Worm (Caenorhabditis elegans) whole organism, L4/young adult: ENCODE data around the gene pitr-4.

Experiments
- W03F9.2 ChIP-seq: fragments of 150-350 bp; optimal IDR thresholded peaks from 2 replicates; lab custom pipeline; 2014; ENCODE audit warnings: missing biosample characterization, missing genetic modification characterization
- dao-5 ChIP-seq: sonication (generic microtip); optimal IDR thresholded peaks from 2 replicates; lab custom pipeline; 2016; ENCODE audit warnings: missing genotype, missing genetic modification characterization, moderate library complexity, missing compliant biosample characterization
- him-1 ChIP-seq: sonication (generic microtip); optimal IDR thresholded peaks from 2 replicates; lab custom pipeline; 2016; ENCODE audit warnings: missing genotype, missing genetic modification reagents, missing genetic modification characterization, missing compliant biosample characterization

DNA sequence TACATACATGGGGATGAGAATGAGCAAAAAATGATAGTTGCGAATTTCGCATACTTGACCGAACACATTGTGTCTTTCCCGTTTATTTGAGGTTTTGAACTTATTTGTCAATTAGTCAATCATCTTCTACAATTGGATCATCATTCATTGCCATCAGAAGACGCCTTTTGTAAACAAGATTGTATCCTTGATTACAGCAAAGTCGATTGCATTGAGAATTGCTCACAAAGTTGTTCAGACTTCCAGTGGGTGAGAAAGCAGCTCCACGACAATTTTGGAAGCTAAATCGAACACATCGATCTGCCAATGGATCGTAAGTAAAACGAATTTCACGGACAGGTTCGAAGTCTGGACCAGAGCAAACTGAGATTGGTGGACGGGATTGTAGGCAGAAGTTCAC lies 18.8 kb upstream of the pitr-4 start:
- TF ChIP-seq dao-5 (tag; lab: Kevin White, UChicago) (no peak), him-1 (tag; lab: Kevin White, UChicago) (no peak), W03F9.2 (tag; lab: Kevin White, UChicago) (no peak)
